Fruit fly (Drosophila melanogaster) whole organism, embryonic: Measurements from ENCODE around the gene Tsp5D.

ENCODE experiments used
- CG11456 ChIP-seq: fragments of 200-800 bp; sonication (Bioruptor generic); IDR thresholded peaks from 3 replicates; pipeline ENCODE4 v1.3.6; 2022; ENCODE audit warnings: missing biosample characterization, missing genetic modification characterization
- CG12071 ChIP-seq: fragments of 200-800 bp; sonication (Bioruptor generic); optimal IDR thresholded peaks from 3 replicates; lab custom pipeline; 2018; ENCODE audit warnings: missing biosample characterization, mild to moderate bottlenecking, missing genetic modification characterization
- CG13894 ChIP-seq: fragments of 200-800 bp; sonication (Bioruptor generic); optimal IDR thresholded peaks from 3 replicates; lab custom pipeline; 2018; ENCODE audit warnings: missing biosample characterization, mild to moderate bottlenecking, missing genetic modification characterization, moderate library complexity
- CG14441 ChIP-seq: fragments of 200-800 bp; sonication (Bioruptor generic); IDR thresholded peaks from 2 replicates; pipeline ENCODE4 v1.3.6; 2022; ENCODE audit warnings: missing biosample characterization, missing genetic modification characterization
- CG14860 ChIP-seq: fragments of 200-800 bp; sonication (Bioruptor generic); IDR thresholded peaks from 3 replicates; pipeline ENCODE4 v1.3.6; 2022; ENCODE audit warnings: missing biosample characterization, missing genetic modification characterization; ENCODE audit not compliant: partially characterized antibody
- CG15514 ChIP-seq: fragments of 200-800 bp; sonication (Bioruptor generic); optimal IDR thresholded peaks from 3 replicates; lab custom pipeline; 2017; ENCODE audit warnings: missing biosample characterization, missing genetic modification characterization, mild to moderate bottlenecking, moderate library complexity, missing genetic modification reagents
- CG1603 ChIP-seq: fragments of 200-800 bp; sonication (Bioruptor generic); optimal IDR thresholded peaks from 2 replicates; lab custom pipeline; 2019; ENCODE audit warnings: missing biosample characterization, mild to moderate bottlenecking, missing genetic modification characterization, moderate library complexity
- CG16815 ChIP-seq: fragments of 200-800 bp; sonication (Bioruptor generic); optimal IDR thresholded peaks from 3 replicates; lab custom pipeline; 2017; ENCODE audit warnings: missing biosample characterization, mild to moderate bottlenecking, missing genetic modification characterization
- CG17186 ChIP-seq: fragments of 200-800 bp; sonication (Bioruptor generic); optimal IDR thresholded peaks from 3 replicates; lab custom pipeline; 2017; ENCODE audit warnings: missing biosample characterization, missing genetic modification reagents, missing genetic modification characterization
- CG17802 ChIP-seq: fragments of 200-800 bp; sonication (Bioruptor generic); optimal IDR thresholded peaks from 2 replicates; lab custom pipeline; 2018; ENCODE audit warnings: missing biosample characterization, mild to moderate bottlenecking, missing genetic modification characterization, moderate library complexity
- CG18262 ChIP-seq: fragments of 200-800 bp; optimal IDR thresholded peaks from 3 replicates; lab custom pipeline; 2019; ENCODE audit warnings: missing biosample characterization, mild to moderate bottlenecking, missing genetic modification characterization, moderate library complexity
- CG1832 ChIP-seq: fragments of 200-800 bp; sonication (Bioruptor generic); optimal IDR thresholded peaks from 2 replicates; lab custom pipeline; 2017; ENCODE audit warnings: missing biosample characterization, mild to moderate bottlenecking, missing genetic modification characterization, inconsistent platforms
- CG2120 ChIP-seq: fragments of 200-800 bp; sonication (Bioruptor generic); optimal IDR thresholded peaks from 3 replicates; lab custom pipeline; 2016; ENCODE audit warnings: missing biosample characterization, missing genetic modification characterization
- CG30020 ChIP-seq: fragments of 200-800 bp; optimal IDR thresholded peaks from 2 replicates; lab custom pipeline; 2019; ENCODE audit warnings: missing biosample characterization, mild to moderate bottlenecking, missing genetic modification characterization, moderate library complexity
- CG31224 ChIP-seq: fragments of 200-800 bp; sonication (Bioruptor generic); IDR thresholded peaks from 2 replicates; pipeline ENCODE4 v1.3.6; 2022; ENCODE audit warnings: missing biosample characterization, missing genetic modification characterization
- CG32767 ChIP-seq: fragments of 200-800 bp; sonication (Bioruptor generic); IDR thresholded peaks from 2 replicates; pipeline ENCODE4 v1.3.6; 2022; ENCODE audit warnings: missing biosample characterization, missing genetic modification characterization
- CG4404 ChIP-seq: fragments of 200-800 bp; sonication (Bioruptor generic); IDR thresholded peaks from 2 replicates; pipeline ENCODE4 v1.3.6; 2022; ENCODE audit warnings: missing biosample characterization, missing genetic modification characterization
- CG4617 ChIP-seq: fragments of 200-800 bp; sonication (Bioruptor generic); optimal IDR thresholded peaks from 3 replicates; lab custom pipeline; 2016; ENCODE audit warnings: missing biosample characterization, missing genetic modification characterization, borderline replicate concordance
- CG6654 ChIP-seq: fragments of 200-800 bp; sonication (Bioruptor generic); optimal IDR thresholded peaks from 2 replicates; lab custom pipeline; 2017; ENCODE audit warnings: missing biosample characterization, mild to moderate bottlenecking, missing genetic modification characterization
- CG6683 ChIP-seq: fragments of 200-800 bp; sonication (Bioruptor generic); optimal IDR thresholded peaks from 2 replicates; lab custom pipeline; 2017; ENCODE audit warnings: missing biosample characterization, mild to moderate bottlenecking, missing genetic modification characterization, missing genetic modification reagents
- CG8478 ChIP-seq: fragments of >200 bp; optimal IDR thresholded peaks from 2 replicates; lab custom pipeline; 2018
- CG8924 ChIP-seq: fragments of 200-800 bp; optimal IDR thresholded peaks from 3 replicates; lab custom pipeline; 2019; ENCODE audit warnings: missing biosample characterization, mild to moderate bottlenecking, missing genetic modification characterization, moderate library complexity
- CG9727 ChIP-seq: fragments of 200-800 bp; sonication (Bioruptor generic); optimal IDR thresholded peaks from 3 replicates; lab custom pipeline; 2017; ENCODE audit warnings: missing biosample characterization, mild to moderate bottlenecking, missing genetic modification characterization
- CG9797 ChIP-seq: fragments of 200-800 bp; sonication (Bioruptor generic); optimal IDR thresholded peaks from 3 replicates; lab custom pipeline; 2018; ENCODE audit warnings: missing biosample characterization, mild to moderate bottlenecking, missing genetic modification characterization
- CG9932 ChIP-seq: fragments of 200-800 bp; sonication (Bioruptor generic); IDR thresholded peaks from 2 replicates; pipeline ENCODE4 v1.3.6; 2022; ENCODE audit warnings: missing biosample characterization, missing genetic modification characterization
- Chrac-16 ChIP-seq: fragments of 200-800 bp; sonication (Bioruptor generic); optimal IDR thresholded peaks from 3 replicates; lab custom pipeline; 2016; ENCODE audit warnings: missing biosample characterization, missing genetic modification characterization
- Fer1 ChIP-seq: fragments of 200-800 bp; sonication (Bioruptor generic); optimal IDR thresholded peaks from 2 replicates; lab custom pipeline; 2017; ENCODE audit warnings: missing biosample characterization, mild to moderate bottlenecking, missing genetic modification characterization
- Gsc ChIP-seq: fragments of 200-800 bp; sonication (Bioruptor generic); IDR thresholded peaks from 2 replicates; pipeline ENCODE4 v1.3.6; 2022; ENCODE audit warnings: missing biosample characterization, missing genetic modification characterization
- Hr39 ChIP-seq: fragments of >200 bp; optimal IDR thresholded peaks from 2 replicates; lab custom pipeline; 2017
- Hr51 ChIP-seq, 2 experiments: fragments of 200-800 bp; sonication (Bioruptor generic); optimal IDR thresholded peaks; 2 replicates in 1 of 2; 3 replicates in 1 of 2; lab custom pipeline; 2016 to 2018; ENCODE audit warnings: missing biosample characterization in 2 of 2, missing genetic modification characterization in 2 of 2, mild to moderate bottlenecking in 1 of 2, moderate library complexity in 1 of 2
- Max ChIP-seq: fragments of 200-800 bp; sonication (Bioruptor generic); optimal IDR thresholded peaks from 2 replicates; lab custom pipeline; 2016; ENCODE audit warnings: missing biosample characterization, mild to moderate bottlenecking, missing genetic modification characterization
- NC2α ChIP-seq: fragments of 200-800 bp; sonication (Bioruptor generic); optimal IDR thresholded peaks from 2 replicates; lab custom pipeline; 2016; ENCODE audit warnings: missing biosample characterization, missing genetic modification characterization
- Poxn ChIP-seq: fragments of 200-800 bp; sonication (Bioruptor generic); IDR thresholded peaks from 2 replicates; pipeline ENCODE4 v1.3.6; 2022; ENCODE audit warnings: missing biosample characterization, missing genetic modification characterization
- Ravus ChIP-seq: fragments of 200-800 bp; sonication (Bioruptor generic); IDR thresholded peaks from 2 replicates; pipeline ENCODE4 v1.3.6; 2022; ENCODE audit warnings: missing biosample characterization, missing genetic modification characterization
- abd-A ChIP-seq: fragments of 200-800 bp; sonication (Bioruptor generic); optimal IDR thresholded peaks from 3 replicates; lab custom pipeline; 2019; ENCODE audit warnings: missing biosample characterization, mild to moderate bottlenecking, missing genetic modification characterization, moderate library complexity
- ara ChIP-seq: fragments of 200-800 bp; sonication (Bioruptor generic); IDR thresholded peaks from 2 replicates; pipeline ENCODE4 v1.3.6; 2022; ENCODE audit warnings: missing biosample characterization, missing genetic modification characterization
- cato ChIP-seq: fragments of 200-800 bp; sonication (Bioruptor generic); optimal IDR thresholded peaks from 2 replicates; lab custom pipeline; 2016; ENCODE audit warnings: missing biosample characterization, missing genetic modification characterization, borderline replicate concordance
- fd3F ChIP-seq: fragments of 200-800 bp; sonication (Bioruptor generic); optimal IDR thresholded peaks from 2 replicates; lab custom pipeline; 2018; ENCODE audit warnings: missing biosample characterization, mild to moderate bottlenecking, missing genetic modification characterization, moderate library complexity
- gem ChIP-seq: fragments of 200-800 bp; sonication (Bioruptor generic); optimal IDR thresholded peaks from 2 replicates; lab custom pipeline; 2019; ENCODE audit warnings: missing biosample characterization, mild to moderate bottlenecking, missing genetic modification characterization, moderate library complexity
- maf-S ChIP-seq: fragments of 200-800 bp; sonication (Bioruptor generic); optimal IDR thresholded peaks from 2 replicates; lab custom pipeline; 2016; ENCODE audit warnings: missing biosample characterization, missing genetic modification characterization
- mam ChIP-seq: fragments of 200-800 bp; sonication (Bioruptor generic); optimal IDR thresholded peaks from 3 replicates; lab custom pipeline; 2016; ENCODE audit warnings: missing biosample characterization, missing genetic modification characterization
- pan ChIP-seq, 4 experiments: fragments of >200 bp in 3 of 4; fragments of 200-800 bp in 1 of 4; sonication (Bioruptor generic) in 1 of 4; optimal IDR thresholded peaks in 3 of 4; IDR thresholded peaks in 1 of 4; 2 replicates each; pipeline versions ENCODE4 v1.3.6 to Lab custom; 2017 to 2022; ENCODE audit warnings: missing biosample characterization in 2 of 4, missing genetic modification characterization in 2 of 4, mixed read lengths in 1 of 4
- pros ChIP-seq: fragments of 200-800 bp; sonication (Bioruptor generic); optimal IDR thresholded peaks from 3 replicates; lab custom pipeline; 2019; ENCODE audit warnings: missing biosample characterization, mild to moderate bottlenecking, missing genetic modification characterization, moderate library complexity
- sr ChIP-seq: fragments of 200-800 bp; sonication (Bioruptor generic); IDR thresholded peaks from 3 replicates; pipeline ENCODE4 v1.3.6; 2022; ENCODE audit warnings: missing biosample characterization, missing genetic modification characterization
- stc ChIP-seq: fragments of 200-800 bp; sonication (Bioruptor generic); IDR thresholded peaks from 2 replicates; pipeline ENCODE4 v1.3.6; 2022; ENCODE audit warnings: missing biosample characterization, missing genetic modification characterization
- tap ChIP-seq: fragments of 200-800 bp; optimal IDR thresholded peaks from 3 replicates; lab custom pipeline; 2019; ENCODE audit warnings: missing biosample characterization, mild to moderate bottlenecking, missing genetic modification characterization, moderate library complexity
- toy ChIP-seq: fragments of 200-800 bp; sonication (Bioruptor generic); IDR thresholded peaks from 2 replicates; pipeline ENCODE4 v1.3.6; 2022; ENCODE audit warnings: missing biosample characterization, missing genetic modification characterization
- trh ChIP-seq: fragments of 200-800 bp; sonication (Bioruptor generic); optimal IDR thresholded peaks from 2 replicates; lab custom pipeline; 2016; ENCODE audit warnings: missing biosample characterization, missing genetic modification characterization
- vvl ChIP-seq: fragments of 200-800 bp; sonication (Bioruptor generic); IDR thresholded peaks from 2 replicates; pipeline ENCODE4 v1.3.6; 2022; ENCODE audit warnings: missing biosample characterization, missing genetic modification characterization
- wdn ChIP-seq: fragments of 200-800 bp; sonication (Bioruptor generic); IDR thresholded peaks from 2 replicates; pipeline ENCODE4 v1.3.6; 2022; ENCODE audit warnings: missing biosample characterization, missing genetic modification characterization
- yki ChIP-seq: fragments of >200 bp; optimal IDR thresholded peaks from 3 replicates; lab custom pipeline; 2018
- z ChIP-seq: fragments of 200-800 bp; sonication (Bioruptor generic); IDR thresholded peaks from 3 replicates; pipeline ENCODE4 v1.3.6; 2022; ENCODE audit warnings: missing biosample characterization, missing genetic modification characterization

Gene Tsp5D

dm6 chrX:6109872-6110271 is 35.2 kb upstream of the Tsp5D start (continued):
- TF ChIP-seq CG4404 (GFP tag; lab: Robert Waterston, UW) (peak; percentile 16; the same call in 1 of the 2 replicates), CG18262 (tag; lab: Kevin White, UChicago) (no peak), Max (GFP tag; lab: Kevin White, UChicago) (no peak), pan (optimal IDR thresholded peaks at IDR 0.05; lab: Kevin White, UChicago) (no peak), pan (GFP tag; optimal IDR thresholded peaks at IDR 0.05 in 1 of 2, IDR thresholded peaks at IDR 0.05 in 1 of 2) (peak in 1 of 2 experiments; percentile 58), CG11456 (peak; percentile 89), CG9797 (GFP tag; lab: Kevin White, UChicago) (no peak), Hr51 (GFP tag; optimal IDR thresholded peaks at IDR 0.05; lab: Kevin White, UChicago) (no peak), CG4617 (GFP tag; lab: Kevin White, UChicago) (no peak), mam (GFP tag; lab: Kevin White, UChicago) (peak; percentile 27), maf-S (GFP tag; lab: Kevin White, UChicago) (no peak), CG12071 (GFP tag; lab: Kevin White, UChicago) (no peak), trh (GFP tag; lab: Kevin White, UChicago) (no peak), NC2α (GFP tag; lab: Kevin White, UChicago) (no peak), CG14860 (GFP tag; lab: Robert Waterston, UW) (no peak), CG15514 (GFP tag; lab: Kevin White, UChicago) (peak; percentile 24), CG16815 (GFP tag; lab: Kevin White, UChicago) (peak; percentile 27), tap (tag; lab: Kevin White, UChicago) (no peak), gem (tag; lab: Kevin White, UChicago) (peak; percentile 33), Poxn (GFP tag; lab: Robert Waterston, UW) (no peak), CG2120 (GFP tag; lab: Kevin White, UChicago) (no peak), wdn (GFP tag; lab: Robert Waterston, UW) (no peak), Chrac-16 (GFP tag; lab: Kevin White, UChicago) (peak; percentile 38), CG31224 (GFP tag; lab: Robert Waterston, UW) (no peak), z (GFP tag; lab: Robert Waterston, UW) (no peak), CG9727 (GFP tag; lab: Kevin White, UChicago) (peak; percentile 17), CG1832 (no peak), toy (no peak; the same call in 1 of the 2 replicates), CG17186 (GFP tag; lab: Kevin White, UChicago) (peak; percentile 22), CG32767 (no peak), pros (no peak), yki (lab: Kevin White, UChicago) (no peak), CG17802 (tag; lab: Kevin White, UChicago) (peak; percentile 39), vvl (GFP tag; lab: Robert Waterston, UW) (peak; percentile 57; the same call in 1 of the 2 replicates), cato (GFP tag; lab: Kevin White, UChicago) (no peak), ara (peak; percentile 44; the same call in 1 of the 2 replicates), Gsc (GFP tag; lab: Robert Waterston, UW) (no peak), Fer1 (GFP tag; lab: Kevin White, UChicago) (no peak), Hr39 (no peak), CG8924 (tag; lab: Kevin White, UChicago) (no peak), CG9932 (GFP tag; lab: Robert Waterston, UW) (peak; percentile 58), CG13894 (tag; lab: Kevin White, UChicago) (no peak), CG1603 (tag; lab: Kevin White, UChicago) (no peak), abd-A (no peak), CG14441 (GFP tag; lab: Robert Waterston, UW) (peak; percentile 62), fd3F (GFP tag; lab: Kevin White, UChicago) (no peak), CG6654 (GFP tag; lab: Kevin White, UChicago) (peak; percentile 21), Ravus (GFP tag; lab: Robert Waterston, UW) (no peak), stc (GFP tag; lab: Robert Waterston, UW) (no peak), CG30020 (tag; lab: Kevin White, UChicago) (no peak), CG8478 (lab: Kevin White, UChicago) (no peak), sr (GFP tag; lab: Robert Waterston, UW) (peak; percentile 56; the same call in 1 of the 3 replicates), CG6683 (no peak)
